Fruit fly (Drosophila melanogaster) whole organism, adult: ENCODE data around the gene CG34051.

Experiments used
- CG14711 ChIP-seq: fragments of 200-800 bp; sonication (Bioruptor generic); optimal IDR thresholded peaks from 2 replicates; lab custom pipeline; 2018; ENCODE audit warnings: missing biosample characterization, mild to moderate bottlenecking, missing genetic modification characterization, moderate library complexity
- CG1620 ChIP-seq: fragments of 200-800 bp; sonication (Bioruptor generic); optimal IDR thresholded peaks from 2 replicates; lab custom pipeline; 2016; ENCODE audit warnings: missing biosample characterization, missing genetic modification characterization
- CG33017 ChIP-seq: fragments of 200-800 bp; sonication (Bioruptor generic); optimal IDR thresholded peaks from 2 replicates; lab custom pipeline; 2018; ENCODE audit warnings: missing biosample characterization, mild to moderate bottlenecking, missing genetic modification characterization, moderate library complexity
- CG5204 ChIP-seq: fragments of 200-800 bp; sonication (Bioruptor generic); optimal IDR thresholded peaks from 2 replicates; lab custom pipeline; 2016; ENCODE audit warnings: missing biosample characterization, missing genetic modification characterization
- Clk ChIP-seq: fragments of 200-800 bp; sonication (Bioruptor generic); optimal IDR thresholded peaks from 2 replicates; lab custom pipeline; 2017; ENCODE audit warnings: missing biosample characterization, missing genetic modification characterization
- Hr96 ChIP-seq: fragments of 200-800 bp; sonication (Bioruptor generic); optimal IDR thresholded peaks from 2 replicates; lab custom pipeline; 2016; ENCODE audit warnings: missing biosample characterization, missing genetic modification characterization
- Mnt ChIP-seq: fragments of 200-800 bp; sonication (Bioruptor generic); optimal IDR thresholded peaks from 2 replicates; lab custom pipeline; 2016; ENCODE audit warnings: missing biosample characterization, mild to moderate bottlenecking, missing genetic modification characterization
- cic ChIP-seq: fragments of 200-800 bp; sonication (Bioruptor generic); optimal IDR thresholded peaks from 2 replicates; lab custom pipeline; 2017; ENCODE audit warnings: missing biosample characterization, mild to moderate bottlenecking, missing genetic modification characterization, moderate library complexity
- kay ChIP-seq: fragments of 200-800 bp; sonication (Bioruptor generic); peaks from one replicate; lab custom pipeline; 2016; ENCODE audit warnings: missing biosample characterization, missing genetic modification characterization, borderline replicate concordance
- ovo ChIP-seq: fragments of 200-800 bp; sonication (Bioruptor generic); optimal IDR thresholded peaks from 2 replicates; lab custom pipeline; 2016; ENCODE audit warnings: missing biosample characterization, missing genetic modification characterization
- pad ChIP-seq: fragments of 200-800 bp; sonication (Bioruptor generic); optimal IDR thresholded peaks from 3 replicates; lab custom pipeline; 2017; ENCODE audit warnings: missing biosample characterization, missing genetic modification characterization, mild to moderate bottlenecking, moderate library complexity, missing genetic modification reagents
- tj ChIP-seq: fragments of 200-800 bp; sonication (Bioruptor generic); optimal IDR thresholded peaks from 3 replicates; lab custom pipeline; 2017; ENCODE audit warnings: missing biosample characterization, mild to moderate bottlenecking, missing genetic modification characterization, moderate library complexity
- toe ChIP-seq: fragments of 200-800 bp; sonication (Bioruptor generic); optimal IDR thresholded peaks from 2 replicates; lab custom pipeline; 2016; ENCODE audit warnings: missing biosample characterization, missing genetic modification characterization

dm6 chr2L:19962252-19962729, 1.5 kb upstream of the CG34051 start, which contains the start of the genes CG13965 and CG16772:
- TF ChIP-seq Hr96 (GFP tag; lab: Kevin White, UChicago), result no peak
- TF ChIP-seq CG1620, result no peak
- no peak for TF ChIP-seq tj (GFP tag; lab: Kevin White, UChicago)
- no peak for TF ChIP-seq Clk (GFP tag; lab: Kevin White, UChicago)
- no peak for TF ChIP-seq toe (GFP tag; lab: Kevin White, UChicago)
- TF ChIP-seq CG14711 (tag; lab: Kevin White, UChicago), result no peak
- no peak for TF ChIP-seq cic
- no peak for TF ChIP-seq pad (GFP tag; lab: Kevin White, UChicago)
- no peak for TF ChIP-seq ovo (GFP tag; lab: Kevin White, UChicago)
- no peak for TF ChIP-seq CG5204
- no peak for TF ChIP-seq Mnt
- no peak for TF ChIP-seq kay (GFP tag; lab: Kevin White, UChicago)
- no peak for TF ChIP-seq CG33017
